Fruit fly (Drosophila melanogaster) whole organism, embryonic: Measurements from ENCODE around the gene CG1764.

Source experiments
- Adf1 ChIP-seq: fragments of 200-800 bp; sonication (Bioruptor generic); IDR thresholded peaks from 2 replicates; pipeline ENCODE4 v1.3.6; 2022; ENCODE audit warnings: missing biosample characterization, missing genetic modification characterization
- Antp ChIP-seq: fragments of 200-800 bp; sonication (Bioruptor generic); optimal IDR thresholded peaks from 3 replicates; lab custom pipeline; 2016; ENCODE audit warnings: missing biosample characterization, missing genetic modification characterization
- Atf-2 ChIP-seq: fragments of 200-800 bp; sonication (Bioruptor generic); optimal IDR thresholded peaks from 2 replicates; lab custom pipeline; 2016; ENCODE audit warnings: missing biosample characterization, missing genetic modification characterization
- BtbVII ChIP-seq: fragments of 200-800 bp; sonication (Bioruptor generic); optimal IDR thresholded peaks from 3 replicates; lab custom pipeline; 2017; ENCODE audit warnings: missing biosample characterization, mild to moderate bottlenecking, missing genetic modification characterization
- CG10366 ChIP-seq: fragments of 200-800 bp; sonication (Bioruptor generic); IDR thresholded peaks from 2 replicates; pipeline ENCODE4 v1.3.6; 2022; ENCODE audit warnings: missing biosample characterization, missing genetic modification characterization
- CG10654 ChIP-seq: fragments of 200-800 bp; sonication (Bioruptor generic); optimal IDR thresholded peaks from 2 replicates; lab custom pipeline; 2016; ENCODE audit warnings: missing biosample characterization, missing genetic modification characterization
- CG12299 ChIP-seq: fragments of 200-800 bp; sonication (Bioruptor generic); optimal IDR thresholded peaks from 2 replicates; lab custom pipeline; 2018; ENCODE audit warnings: missing biosample characterization, mild to moderate bottlenecking, missing genetic modification characterization
- CG18599 ChIP-seq: fragments of 200-800 bp; sonication (Bioruptor generic); optimal IDR thresholded peaks from 3 replicates; lab custom pipeline; 2017; ENCODE audit warnings: missing biosample characterization, missing genetic modification characterization, mild to moderate bottlenecking, moderate library complexity, missing genetic modification reagents
- CG18764 ChIP-seq: fragments of 200-800 bp; sonication (Bioruptor generic); optimal IDR thresholded peaks from 3 replicates; lab custom pipeline; 2016; ENCODE audit warnings: missing biosample characterization, missing genetic modification characterization
- CG2875 ChIP-seq: fragments of 200-800 bp; sonication (Bioruptor generic); optimal IDR thresholded peaks from 2 replicates; lab custom pipeline; 2017; ENCODE audit warnings: missing biosample characterization, mild to moderate bottlenecking, missing genetic modification characterization, missing genetic modification reagents
- CG31224 ChIP-seq: fragments of 200-800 bp; sonication (Bioruptor generic); IDR thresholded peaks from 2 replicates; pipeline ENCODE4 v1.3.6; 2022; ENCODE audit warnings: missing biosample characterization, missing genetic modification characterization
- CG42726 ChIP-seq: fragments of 200-800 bp; sonication (Bioruptor generic); IDR thresholded peaks from 2 replicates; pipeline ENCODE4 v1.3.6; 2022; ENCODE audit warnings: missing biosample characterization, missing genetic modification characterization; ENCODE audit not compliant: partially characterized antibody
- CG4282 ChIP-seq: fragments of 200-800 bp; sonication (Bioruptor generic); optimal IDR thresholded peaks from 2 replicates; lab custom pipeline; 2016; ENCODE audit warnings: missing biosample characterization, missing genetic modification characterization
- CG4730 ChIP-seq: fragments of 200-800 bp; sonication (Bioruptor generic); IDR thresholded peaks from 2 replicates; pipeline ENCODE4 v1.3.6; 2022; ENCODE audit warnings: missing biosample characterization, missing genetic modification characterization
- CG6272 ChIP-seq: fragments of 200-800 bp; sonication (Bioruptor generic); IDR thresholded peaks from 2 replicates; pipeline ENCODE4 v1.3.6; 2022; ENCODE audit warnings: missing biosample characterization, missing genetic modification characterization
- CG7357 ChIP-seq: fragments of 200-800 bp; sonication (Bioruptor generic); IDR thresholded peaks from 3 replicates; pipeline ENCODE4 v1.3.6; 2022; ENCODE audit warnings: missing biosample characterization, missing genetic modification characterization
- CG8924 ChIP-seq: fragments of 200-800 bp; optimal IDR thresholded peaks from 3 replicates; lab custom pipeline; 2019; ENCODE audit warnings: missing biosample characterization, mild to moderate bottlenecking, missing genetic modification characterization, moderate library complexity
- CG9727 ChIP-seq: fragments of 200-800 bp; sonication (Bioruptor generic); optimal IDR thresholded peaks from 3 replicates; lab custom pipeline; 2017; ENCODE audit warnings: missing biosample characterization, mild to moderate bottlenecking, missing genetic modification characterization
- D19A ChIP-seq: fragments of 200-800 bp; optimal IDR thresholded peaks from 3 replicates; lab custom pipeline; 2019; ENCODE audit warnings: missing biosample characterization, mild to moderate bottlenecking, missing genetic modification characterization, moderate library complexity
- Dbx ChIP-seq: fragments of 200-800 bp; sonication (Bioruptor generic); IDR thresholded peaks from 3 replicates; pipeline ENCODE4 v1.3.6; 2022; ENCODE audit warnings: missing biosample characterization, missing genetic modification characterization
- Ets97D ChIP-seq: fragments of 200-800 bp; sonication (Bioruptor generic); optimal IDR thresholded peaks from 3 replicates; lab custom pipeline; 2016; ENCODE audit warnings: missing biosample characterization, missing genetic modification characterization
- HmgZ ChIP-seq: fragments of 200-800 bp; sonication (Bioruptor generic); optimal IDR thresholded peaks from 2 replicates; lab custom pipeline; 2018; ENCODE audit warnings: missing biosample characterization, mild to moderate bottlenecking, missing genetic modification characterization
- Mad ChIP-seq: fragments of 200-800 bp; sonication (Bioruptor generic); optimal IDR thresholded peaks from 2 replicates; lab custom pipeline; 2016; ENCODE audit warnings: missing biosample characterization, missing genetic modification characterization
- NFAT ChIP-seq: fragments of 200-800 bp; sonication (Bioruptor generic); IDR thresholded peaks from 2 replicates; pipeline ENCODE4 v1.3.6; 2022; ENCODE audit warnings: missing biosample characterization, missing genetic modification characterization
- Opbp ChIP-seq: fragments of 200-800 bp; sonication (Bioruptor generic); IDR thresholded peaks from 3 replicates; pipeline ENCODE4 v1.3.6; 2022; ENCODE audit warnings: missing biosample characterization, missing genetic modification characterization; ENCODE audit not compliant: partially characterized antibody
- Stat92E ChIP-seq, 3 experiments: fragments of >200 bp in 2 of 3; fragments of 200-800 bp in 1 of 3; sonication (Bioruptor generic) in 1 of 3; optimal IDR thresholded peaks; 2 replicates each; lab custom pipeline; 2017 to 2019; ENCODE audit warnings: missing biosample characterization in 3 of 3, missing genetic modification characterization in 3 of 3, mild to moderate bottlenecking in 1 of 3, moderate library complexity in 1 of 3
- TFAM ChIP-seq: fragments of 200-800 bp; sonication (Bioruptor generic); optimal IDR thresholded peaks from 2 replicates; lab custom pipeline; 2017; ENCODE audit warnings: missing biosample characterization, missing genetic modification characterization, inconsistent platforms
- Xbp1 ChIP-seq: fragments of 200-800 bp; sonication (Bioruptor generic); optimal IDR thresholded peaks from 3 replicates; lab custom pipeline; 2016; ENCODE audit warnings: missing biosample characterization, mild to moderate bottlenecking, missing genetic modification characterization
- ab ChIP-seq: fragments of 200-800 bp; sonication (Bioruptor generic); optimal IDR thresholded peaks from 2 replicates; lab custom pipeline; 2016; ENCODE audit warnings: missing biosample characterization, missing genetic modification characterization
- abd-A ChIP-seq: fragments of 200-800 bp; sonication (Bioruptor generic); optimal IDR thresholded peaks from 3 replicates; lab custom pipeline; 2019; ENCODE audit warnings: missing biosample characterization, mild to moderate bottlenecking, missing genetic modification characterization, moderate library complexity
- aop ChIP-seq: fragments of 200-800 bp; sonication (Bioruptor generic); IDR thresholded peaks from 2 replicates; pipeline ENCODE4 v1.3.6; 2022; ENCODE audit warnings: missing biosample characterization, missing genetic modification characterization
- bigmax ChIP-seq: fragments of 200-800 bp; sonication (Bioruptor generic); optimal IDR thresholded peaks from 2 replicates; lab custom pipeline; 2018; ENCODE audit warnings: missing biosample characterization, mild to moderate bottlenecking, missing genetic modification characterization
- bowl ChIP-seq: fragments of 200-800 bp; sonication (Bioruptor generic); IDR thresholded peaks from 2 replicates; pipeline ENCODE4 v1.3.6; 2022; ENCODE audit warnings: missing biosample characterization, missing genetic modification characterization
- croc ChIP-seq: fragments of 200-800 bp; sonication (Bioruptor generic); conservative IDR thresholded peaks from 3 replicates; pipeline ENCODE4 v1.3.6; 2022; ENCODE audit warnings: missing biosample characterization, missing genetic modification characterization
- dimm ChIP-seq: fragments of 200-800 bp; sonication (Bioruptor generic); IDR thresholded peaks from 2 replicates; pipeline ENCODE4 v1.3.6; 2022; ENCODE audit warnings: missing biosample characterization, missing genetic modification characterization
- fd3F ChIP-seq: fragments of 200-800 bp; sonication (Bioruptor generic); optimal IDR thresholded peaks from 2 replicates; lab custom pipeline; 2018; ENCODE audit warnings: missing biosample characterization, mild to moderate bottlenecking, missing genetic modification characterization, moderate library complexity
- fd64A ChIP-seq: fragments of 200-800 bp; sonication (Bioruptor generic); optimal IDR thresholded peaks from 3 replicates; lab custom pipeline; 2018; ENCODE audit warnings: missing biosample characterization, mild to moderate bottlenecking, missing genetic modification characterization
- gce ChIP-seq: fragments of 200-800 bp; sonication (Bioruptor generic); IDR thresholded peaks from 3 replicates; pipeline ENCODE4 v1.3.6; 2022; ENCODE audit warnings: missing biosample characterization, missing genetic modification characterization
- gfzf ChIP-seq: fragments of 200-800 bp; sonication (Bioruptor generic); optimal IDR thresholded peaks from 2 replicates; lab custom pipeline; 2016; ENCODE audit warnings: missing biosample characterization, mild to moderate bottlenecking, missing genetic modification characterization, moderate library complexity
- grn ChIP-seq: fragments of 200-800 bp; sonication (Bioruptor generic); optimal IDR thresholded peaks from 3 replicates; lab custom pipeline; 2017; ENCODE audit warnings: missing biosample characterization, missing genetic modification characterization
- gsb-n ChIP-seq: fragments of 200-800 bp; sonication (Bioruptor generic); optimal IDR thresholded peaks from 3 replicates; lab custom pipeline; 2018; ENCODE audit warnings: missing biosample characterization, mild to moderate bottlenecking, missing genetic modification characterization
- ham ChIP-seq: fragments of 200-800 bp; sonication (Bioruptor generic); IDR thresholded peaks from 2 replicates; pipeline ENCODE4 v1.3.6; 2022; ENCODE audit warnings: missing biosample characterization, missing genetic modification characterization
- mam ChIP-seq: fragments of 200-800 bp; sonication (Bioruptor generic); optimal IDR thresholded peaks from 3 replicates; lab custom pipeline; 2016; ENCODE audit warnings: missing biosample characterization, missing genetic modification characterization
- pfk ChIP-seq: fragments of 200-800 bp; sonication (Bioruptor generic); optimal IDR thresholded peaks from 2 replicates; lab custom pipeline; 2018; ENCODE audit warnings: missing biosample characterization, mild to moderate bottlenecking, missing genetic modification characterization, moderate library complexity
- prd ChIP-seq, 3 experiments: fragments of >200 bp in 2 of 3; fragments of 200-800 bp in 1 of 3; sonication (Bioruptor generic) in 1 of 3; optimal IDR thresholded peaks in 2 of 3; IDR thresholded peaks in 1 of 3; 2 replicates in 2 of 3; 3 replicates in 1 of 3; pipeline versions ENCODE4 v1.3.6 to Lab custom; 2017 to 2022; ENCODE audit warnings: missing biosample characterization in 1 of 3, missing genetic modification characterization in 1 of 3
- pum ChIP-seq: fragments of 200-800 bp; sonication (Bioruptor generic); optimal IDR thresholded peaks from 2 replicates; lab custom pipeline; 2016; ENCODE audit warnings: missing biosample characterization, missing genetic modification characterization
- run ChIP-seq: fragments of 200-800 bp; sonication (Bioruptor generic); optimal IDR thresholded peaks from 3 replicates; lab custom pipeline; 2018; ENCODE audit warnings: missing biosample characterization, mild to moderate bottlenecking, missing genetic modification characterization
- sr ChIP-seq: fragments of 200-800 bp; sonication (Bioruptor generic); IDR thresholded peaks from 3 replicates; pipeline ENCODE4 v1.3.6; 2022; ENCODE audit warnings: missing biosample characterization, missing genetic modification characterization
- unpg ChIP-seq: fragments of 200-800 bp; sonication (Bioruptor generic); optimal IDR thresholded peaks from 3 replicates; lab custom pipeline; 2018; ENCODE audit warnings: missing biosample characterization, mild to moderate bottlenecking, missing genetic modification characterization, moderate library complexity

The CG1764 gene

DNA sequence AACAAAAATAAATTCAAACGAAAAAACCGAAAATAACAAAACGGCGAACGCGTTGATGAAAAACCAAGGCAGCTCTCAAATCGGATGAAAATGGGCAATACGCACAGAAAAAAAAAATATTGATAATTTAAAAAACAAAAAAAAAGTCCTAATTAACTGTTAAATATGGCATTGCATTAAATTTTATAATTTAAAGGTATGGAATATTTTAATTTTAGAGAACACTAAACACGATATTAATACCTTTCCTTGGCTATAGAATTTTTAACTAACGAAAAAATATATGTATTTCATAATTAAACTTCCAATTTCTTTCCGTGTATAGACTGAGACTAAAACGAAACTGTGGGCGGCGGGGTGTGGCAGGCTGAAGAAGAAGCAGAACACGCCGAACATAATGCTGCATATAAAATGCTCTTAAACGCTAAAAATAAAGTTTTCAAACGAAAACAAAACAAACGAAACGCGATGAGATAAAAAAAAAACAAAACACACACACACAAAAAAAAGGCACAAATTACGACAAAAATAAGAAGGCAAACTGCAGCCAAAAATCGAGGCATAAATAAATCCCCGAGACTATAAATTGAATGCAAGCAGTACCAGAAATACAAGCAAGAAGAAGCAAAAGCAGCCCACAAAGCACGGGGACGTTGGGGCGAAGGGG is 27.7 kb downstream of the CG1764 start:
- TF ChIP-seq gce (GFP tag; lab: Robert Waterston, UW), result no peak
- TF ChIP-seq fd64A, result no peak
- TF ChIP-seq CG31224 (GFP tag; lab: Robert Waterston, UW), result peak; percentile 31; the same call in 1 of the 2 replicates
- TF ChIP-seq fd3F (GFP tag; lab: Kevin White, UChicago), result peak; percentile 32
- TF ChIP-seq CG4730, result 0 out of 2 replicates have a peak, but pooled peaks have one; percentile 7
- peak; percentile 54 for TF ChIP-seq Xbp1 (GFP tag; lab: Kevin White, UChicago)
- TF ChIP-seq TFAM (GFP tag; lab: Kevin White, UChicago), result no peak
- peak; percentile 66 for TF ChIP-seq CG8924 (tag; lab: Kevin White, UChicago)
- no peak for TF ChIP-seq Atf-2 (GFP tag; lab: Kevin White, UChicago)
- TF ChIP-seq Ets97D (GFP tag; lab: Kevin White, UChicago), result no peak
- no peak for TF ChIP-seq grn (GFP tag; lab: Kevin White, UChicago)
- TF ChIP-seq bigmax (GFP tag; lab: Kevin White, UChicago), result no peak
- no peak for TF ChIP-seq sr (GFP tag; lab: Robert Waterston, UW)
- TF ChIP-seq mam, result no peak
- no peak for TF ChIP-seq CG42726 (GFP tag; lab: Robert Waterston, UW)
- peak; percentile 45 for TF ChIP-seq run (tag; lab: Kevin White, UChicago)
- no peak for TF ChIP-seq Stat92E (GFP tag; optimal IDR thresholded peaks at IDR 0.05; lab: Kevin White, UChicago)
- TF ChIP-seq CG4282 (GFP tag; lab: Kevin White, UChicago), result no peak
- peak; percentile 71 for TF ChIP-seq unpg (GFP tag; lab: Kevin White, UChicago)
- TF ChIP-seq NFAT (GFP tag; lab: Robert Waterston, UW), result no peak
- no peak for TF ChIP-seq ham (GFP tag; lab: Robert Waterston, UW)
- TF ChIP-seq Opbp, result no peak
- no peak for TF ChIP-seq HmgZ (tag; lab: Kevin White, UChicago)
- TF ChIP-seq Antp (GFP tag; lab: Kevin White, UChicago), result no peak
- TF ChIP-seq dimm, result no peak
- TF ChIP-seq pum, result no peak
- peak; percentile 24 for TF ChIP-seq CG18764 (GFP tag; lab: Kevin White, UChicago)
- TF ChIP-seq gsb-n, result peak; percentile 59
- peak; percentile 54 for TF ChIP-seq CG9727 (GFP tag; lab: Kevin White, UChicago)
- TF ChIP-seq prd (optimal IDR thresholded peaks at IDR 0.05; lab: Kevin White, UChicago), result no peak
- TF ChIP-seq prd (GFP tag; IDR thresholded peaks at IDR 0.05; lab: Robert Waterston, UW), result peak; percentile 49; the same call in 2 of the 3 replicates
- TF ChIP-seq abd-A (tag; lab: Kevin White, UChicago), result no peak
- no peak for TF ChIP-seq pfk (GFP tag; lab: Kevin White, UChicago)
- no peak for TF ChIP-seq CG6272 (GFP tag; lab: Robert Waterston, UW)
- 0 out of 3 replicates have a peak, but pooled peaks have one; percentile 41 for TF ChIP-seq CG7357
- peak; percentile 14 for TF ChIP-seq CG10654 (GFP tag; lab: Kevin White, UChicago)
- no peak for TF ChIP-seq Mad
- no peak for TF ChIP-seq CG2875 (GFP tag; lab: Kevin White, UChicago)
- peak; percentile 15 for TF ChIP-seq CG12299
- TF ChIP-seq croc (GFP tag; lab: Robert Waterston, UW), result peak; percentile 33; the same call in 1 of the 3 replicates
- no peak for TF ChIP-seq ab
- TF ChIP-seq gfzf (GFP tag; lab: Kevin White, UChicago), result no peak
- TF ChIP-seq BtbVII (GFP tag; lab: Kevin White, UChicago), result peak; percentile 36
- peak; percentile 57 for TF ChIP-seq CG18599 (GFP tag; lab: Kevin White, UChicago)
- no peak for TF ChIP-seq bowl (GFP tag; lab: Robert Waterston, UW)
- TF ChIP-seq Adf1 (GFP tag; lab: Robert Waterston, UW), result no peak
- peak; percentile 76 for TF ChIP-seq D19A (tag; lab: Kevin White, UChicago)
- TF ChIP-seq CG10366 (GFP tag; lab: Robert Waterston, UW), result 0 out of 2 replicates have a peak, but pooled peaks have one; percentile 18
- peak; percentile 30; the same call in 1 of the 3 replicates for TF ChIP-seq Dbx (GFP tag; lab: Robert Waterston, UW)
- TF ChIP-seq aop, result no peak
